Worm (Caenorhabditis elegans) whole organism, L1 larva: Measurements from ENCODE around the gene daf-6.

Experiments
- C04F5.9 ChIP-seq: sonication (generic microtip); optimal IDR thresholded peaks from 2 replicates; lab custom pipeline; 2016; ENCODE audit warnings: missing genetic modification characterization, missing compliant biosample characterization
- C16A3.4 ChIP-seq: fragments of 150-350 bp; optimal IDR thresholded peaks from 2 replicates; lab custom pipeline; 2014; ENCODE audit warnings: missing biosample characterization, missing genetic modification characterization
- Y116A8C.19 ChIP-seq: sonication (generic microtip); optimal IDR thresholded peaks from 2 replicates; lab custom pipeline; 2016; ENCODE audit warnings: missing compliant biosample characterization, missing genetic modification characterization, borderline replicate concordance
- aha-1 ChIP-seq: fragments of 150-350 bp; optimal IDR thresholded peaks from 2 replicates; lab custom pipeline; 2014; ENCODE audit warnings: missing biosample characterization, missing genetic modification characterization
- alr-1 ChIP-seq: fragments of 200-800 bp; sonication (Bioruptor generic); optimal IDR thresholded peaks from 2 replicates; lab custom pipeline; 2018; ENCODE audit warnings: borderline replicate concordance, mild to moderate bottlenecking, missing genetic modification characterization, missing compliant biosample characterization
- ceh-8 ChIP-seq: fragments of 200-800 bp; sonication (Bioruptor generic); optimal IDR thresholded peaks from 2 replicates; lab custom pipeline; 2018; ENCODE audit warnings: mild to moderate bottlenecking, missing genetic modification characterization, moderate library complexity, missing compliant biosample characterization
- ceh-90 ChIP-seq: sonication (generic microtip); optimal IDR thresholded peaks from 2 replicates; lab custom pipeline; 2016; ENCODE audit warnings: missing genetic modification characterization, missing compliant biosample characterization
- ces-1 ChIP-seq: fragments of 150-350 bp; optimal IDR thresholded peaks from 2 replicates; lab custom pipeline; 2014; ENCODE audit warnings: missing biosample characterization, missing genetic modification reagents, missing genetic modification characterization
- dpl-1 ChIP-seq, 3 experiments: fragments of 150-350 bp in 2 of 3; sonication (generic microtip) in 1 of 3; optimal IDR thresholded peaks; 2 replicates each; lab custom pipeline; 2014 to 2017; ENCODE audit warnings: missing biosample characterization in 3 of 3, missing genetic modification characterization in 3 of 3, missing genetic modification reagents in 3 of 3
- efl-1 ChIP-seq, 4 experiments: fragments of 150-350 bp; optimal IDR thresholded peaks in 3 of 4; peaks in 1 of 4; 1 replicate in 1 of 4; 2 replicates in 3 of 4; lab custom pipeline; 2014; ENCODE audit warnings: missing biosample characterization in 2 of 4, missing genetic modification characterization in 2 of 4, missing genetic modification reagents in 2 of 4
- efl-3 ChIP-seq: fragments of 200-800 bp; sonication (Bioruptor generic); optimal IDR thresholded peaks from 2 replicates; lab custom pipeline; 2018; ENCODE audit warnings: mild to moderate bottlenecking, missing genetic modification characterization, missing compliant biosample characterization
- egl-27 ChIP-seq, 2 experiments: fragments of 150-350 bp in 1 of 2; sonication (generic microtip); optimal IDR thresholded peaks; 3 replicates each; lab custom pipeline; 2017 to 2018; ENCODE audit warnings: missing biosample characterization in 2 of 2, missing genetic modification characterization in 2 of 2, missing genetic modification reagents in 2 of 2
- elt-3 ChIP-seq, 6 experiments: fragments of 150-350 bp in 1 of 6; sonication (generic microtip); optimal IDR thresholded peaks; 2 replicates each; lab custom pipeline; 2017 to 2018; ENCODE audit warnings: missing biosample characterization in 6 of 6, missing genetic modification characterization in 6 of 6, inconsistent platforms in 1 of 6
- fkh-4 ChIP-seq: sonication (generic microtip); optimal IDR thresholded peaks from 2 replicates; lab custom pipeline; 2016; ENCODE audit warnings: missing compliant biosample characterization, missing genetic modification characterization, borderline replicate concordance
- fkh-8 ChIP-seq: sonication (generic microtip); optimal IDR thresholded peaks from 2 replicates; lab custom pipeline; 2016; ENCODE audit warnings: mild to moderate bottlenecking, missing genetic modification characterization, missing compliant biosample characterization
- hlh-17 ChIP-seq: fragments of 200-800 bp; sonication (Bioruptor generic); optimal IDR thresholded peaks from 2 replicates; lab custom pipeline; 2018; ENCODE audit warnings: missing genetic modification characterization, mild to moderate bottlenecking, missing compliant biosample characterization, moderate library complexity, borderline replicate concordance
- hlh-4 ChIP-seq: sonication (generic microtip); optimal IDR thresholded peaks from 2 replicates; lab custom pipeline; 2016; ENCODE audit warnings: mild to moderate bottlenecking, missing genetic modification characterization, missing compliant biosample characterization
- irx-1 ChIP-seq: sonication (generic microtip); optimal IDR thresholded peaks from 2 replicates; lab custom pipeline; 2016; ENCODE audit warnings: missing genetic modification characterization, missing compliant biosample characterization
- isw-1 ChIP-seq: fragments of 200-800 bp; sonication (Bioruptor generic); IDR thresholded peaks from 2 replicates; pipeline ENCODE4 v1.3.6; 2022; ENCODE audit warnings: missing genetic modification characterization, missing compliant biosample characterization
- jun-1 ChIP-seq: fragments of 150-350 bp; optimal IDR thresholded peaks from 2 replicates; lab custom pipeline; 2014; ENCODE audit warnings: missing biosample characterization, missing genetic modification reagents, missing genetic modification characterization
- lin-13 ChIP-seq: fragments of 150-350 bp; optimal IDR thresholded peaks from 2 replicates; lab custom pipeline; 2014; ENCODE audit warnings: missing biosample characterization, missing genetic modification reagents, missing genetic modification characterization
- lin-14 ChIP-seq: fragments of 200-800 bp; sonication (Bioruptor generic); optimal IDR thresholded peaks from 2 replicates; lab custom pipeline; 2018; ENCODE audit warnings: mild to moderate bottlenecking, missing genetic modification characterization, moderate library complexity, missing compliant biosample characterization
- lin-35 ChIP-seq, 2 experiments: fragments of 150-350 bp; optimal IDR thresholded peaks; 2 replicates each; lab custom pipeline; 2014; ENCODE audit warnings: missing biosample characterization in 2 of 2, missing genetic modification characterization in 2 of 2, missing genetic modification reagents in 2 of 2
- lsy-2 ChIP-seq, 2 experiments: fragments of 150-350 bp; optimal IDR thresholded peaks; 2 replicates each; lab custom pipeline; 2014; ENCODE audit warnings: missing biosample characterization in 2 of 2, missing genetic modification characterization in 2 of 2
- mab-9 ChIP-seq: fragments of 200-800 bp; sonication (Bioruptor generic); IDR thresholded peaks from 2 replicates; pipeline ENCODE4 v1.3.6; 2022; ENCODE audit warnings: missing genetic modification reagents, missing genetic modification characterization, missing compliant biosample characterization
- nhr-12 ChIP-seq: sonication (generic microtip); optimal IDR thresholded peaks from 2 replicates; lab custom pipeline; 2017; ENCODE audit warnings: missing biosample characterization, missing genetic modification characterization
- nhr-19 ChIP-seq: fragments of 200-800 bp; sonication (Bioruptor generic); conservative IDR thresholded peaks from 2 replicates; pipeline ENCODE4 v1.3.6; 2022; ENCODE audit warnings: missing genetic modification characterization, missing compliant biosample characterization
- nhr-28 ChIP-seq: fragments of 150-350 bp; optimal IDR thresholded peaks from 2 replicates; lab custom pipeline; 2014; ENCODE audit warnings: missing biosample characterization, missing genetic modification characterization
- nhr-47 ChIP-seq: sonication (generic microtip); optimal IDR thresholded peaks from 2 replicates; lab custom pipeline; 2016; ENCODE audit warnings: mild to moderate bottlenecking, missing genetic modification characterization, moderate library complexity, missing compliant biosample characterization
- nhr-76 ChIP-seq: sonication (generic microtip); optimal IDR thresholded peaks from 2 replicates; lab custom pipeline; 2017; ENCODE audit warnings: missing biosample characterization, missing genetic modification characterization
- nhr-77 ChIP-seq: fragments of 150-350 bp; optimal IDR thresholded peaks from 2 replicates; lab custom pipeline; 2014; ENCODE audit warnings: missing biosample characterization, missing genetic modification characterization
- nhr-84 ChIP-seq: sonication (generic microtip); optimal IDR thresholded peaks from 2 replicates; lab custom pipeline; 2017; ENCODE audit warnings: missing biosample characterization, missing genetic modification characterization
- nhr-85 ChIP-seq: sonication (generic microtip); peaks from one replicate; lab custom pipeline; 2016; ENCODE audit warnings: missing genetic modification characterization, inconsistent platforms, missing compliant biosample characterization
- nhr-90 ChIP-seq: sonication (generic microtip); optimal IDR thresholded peaks from 2 replicates; lab custom pipeline; 2016; ENCODE audit warnings: mild to moderate bottlenecking, missing genetic modification characterization, missing compliant biosample characterization; ENCODE audit not compliant: poor library complexity
- pax-3 ChIP-seq: fragments of 200-800 bp; sonication (Bioruptor generic); optimal IDR thresholded peaks from 2 replicates; lab custom pipeline; 2018; ENCODE audit warnings: mild to moderate bottlenecking, missing genetic modification characterization, moderate library complexity, missing compliant biosample characterization
- snu-23 ChIP-seq: sonication (generic microtip); optimal IDR thresholded peaks from 2 replicates; lab custom pipeline; 2016; ENCODE audit warnings: missing genetic modification characterization, missing compliant biosample characterization
- sptf-1 ChIP-seq: fragments of 150-350 bp; optimal IDR thresholded peaks from 2 replicates; lab custom pipeline; 2014; ENCODE audit warnings: missing biosample characterization, missing genetic modification characterization
- sup-37 ChIP-seq: fragments of 200-800 bp; sonication (Bioruptor generic); optimal IDR thresholded peaks from 2 replicates; lab custom pipeline; 2018; ENCODE audit warnings: mild to moderate bottlenecking, missing genetic modification characterization, missing compliant biosample characterization
- tlp-1 ChIP-seq: fragments of 150-350 bp; optimal IDR thresholded peaks from 2 replicates; lab custom pipeline; 2014; ENCODE audit warnings: missing biosample characterization, missing genetic modification characterization
- unc-130 ChIP-seq: fragments of 150-350 bp; optimal IDR thresholded peaks from 2 replicates; lab custom pipeline; 2017; ENCODE audit warnings: missing biosample characterization, missing genetic modification characterization, inconsistent platforms
- unc-30 ChIP-seq: sonication (generic microtip); optimal IDR thresholded peaks from 2 replicates; lab custom pipeline; 2017; ENCODE audit warnings: missing biosample characterization, missing genetic modification characterization
- unc-62 ChIP-seq: fragments of 150-350 bp; optimal IDR thresholded peaks from 2 replicates; lab custom pipeline; 2014; ENCODE audit warnings: missing biosample characterization, missing genetic modification reagents, missing genetic modification characterization
- unc-86 ChIP-seq: sonication (generic microtip); optimal IDR thresholded peaks from 2 replicates; lab custom pipeline; 2016; ENCODE audit warnings: missing genetic modification characterization, missing compliant biosample characterization
- ztf-11 ChIP-seq, 2 experiments: sonication (generic microtip); optimal IDR thresholded peaks; 2 replicates each; lab custom pipeline; 2016 to 2017; ENCODE audit warnings: missing genetic modification characterization in 2 of 2, missing biosample characterization in 1 of 2, missing compliant biosample characterization in 1 of 2

The daf-6 gene

ce11 chrX:14845637-14846036, 42.7 kb upstream of the daf-6 start, which contains the start of gene egrh-1:
TSS of gene egrh-1 (plus strand) at chrX:14845937.
- no peak for TF ChIP-seq Y116A8C.19 (tag; lab: Kevin White, UChicago)
- TF ChIP-seq nhr-12 (tag; lab: Kevin White, UChicago) = no peak
- no peak for TF ChIP-seq unc-130 (tag; lab: Kevin White, UChicago)
- no peak for TF ChIP-seq hlh-17 (GFP tag; lab: Kevin White, UChicago)
- TF ChIP-seq nhr-19 (GFP tag; lab: Robert Waterston, UW) = no peak
- no peak for TF ChIP-seq unc-30
- no peak for TF ChIP-seq ces-1 (GFP tag; lab: Kevin White, UChicago)
- TF ChIP-seq lin-35 (GFP tag; optimal IDR thresholded peaks at IDR 0.05; lab: Kevin White, UChicago) = no peak
- no peak for TF ChIP-seq lin-13 (GFP tag; lab: Kevin White, UChicago)

ce11 chrX:14849054-14849453, 39.2 kb upstream of the daf-6 start, which contains the start of gene acd-3:
TSS of gene acd-3 (plus strand) at chrX:14849275.
- TF ChIP-seq lin-13 (GFP tag; lab: Kevin White, UChicago) (no peak), nhr-85 (tag; lab: Kevin White, UChicago) (peak; percentile 31), C04F5.9 (tag; lab: Kevin White, UChicago) (no peak), unc-86 (tag; lab: Kevin White, UChicago) (no peak)

- no peak for TF ChIP-seq unc-30
- TF ChIP-seq efl-1 (optimal IDR thresholded peaks at IDR 0.05; lab: Kevin White, UChicago) = no peak
- TF ChIP-seq efl-1 (GFP tag; optimal IDR thresholded peaks at IDR 0.05 in 1 of 2; lab: Kevin White, UChicago) = peak in 1 of 2 experiments; percentile 91
These were observed 36.4 kb upstream of the daf-6 start for ce11 chrX:14851904-14852303.

- TF ChIP-seq ztf-11 (tag; optimal IDR thresholded peaks at IDR 0.05; lab: Kevin White, UChicago) (peak in 1 of 2 experiments; percentile 82), mab-9 (peak; percentile 83), nhr-47 (tag; lab: Kevin White, UChicago) (peak; percentile 93), ceh-90 (tag; lab: Kevin White, UChicago) (peak; percentile 80), snu-23 (peak; percentile 94), ceh-8 (GFP tag; lab: Kevin White, UChicago) (peak; percentile 25), C16A3.4 (peak; percentile 92), alr-1 (tag; lab: Kevin White, UChicago) (no peak), dpl-1 (GFP tag; optimal IDR thresholded peaks at IDR 0.05; lab: Kevin White, UChicago) (peak; percentile 71 to 79 (median 79)), lin-14 (GFP tag; lab: Kevin White, UChicago) (peak; percentile 95), nhr-28 (tag; lab: Kevin White, UChicago) (no peak), lsy-2 (tag; optimal IDR thresholded peaks at IDR 0.05; lab: Kevin White, UChicago) (peak; percentile 82 to 89), nhr-90 (tag; lab: Kevin White, UChicago) (peak; percentile 90), elt-3 (tag; optimal IDR thresholded peaks at IDR 0.05; lab: Kevin White, UChicago) (peak in 3 of 6 experiments; percentile 44 to 70 (median 67)), sptf-1 (tag; lab: Kevin White, UChicago) (no peak), fkh-8 (peak; percentile 90), Y116A8C.19 (tag; lab: Kevin White, UChicago) (no peak), nhr-84 (tag; lab: Kevin White, UChicago) (no peak), nhr-76 (no peak), pax-3 (tag; lab: Kevin White, UChicago) (peak; percentile 63), tlp-1 (no peak), irx-1 (peak; percentile 85), sup-37 (GFP tag; lab: Kevin White, UChicago) (peak; percentile 43), efl-3 (GFP tag; lab: Kevin White, UChicago) (no peak), unc-62 (no peak), aha-1 (tag; lab: Kevin White, UChicago) (no peak), fkh-4 (peak; percentile 63), nhr-77 (peak; percentile 66), unc-30 (no peak), hlh-4 (tag; lab: Kevin White, UChicago) (no peak), lin-13 (GFP tag; lab: Kevin White, UChicago) (peak; percentile 66), egl-27 (tag; optimal IDR thresholded peaks at IDR 0.05; lab: Kevin White, UChicago) (no peak), nhr-85 (tag; lab: Kevin White, UChicago) (peak; percentile 93), jun-1 (peak; percentile 84), isw-1 (GFP tag; lab: Robert Waterston, UW) (peak; percentile 76)
These were observed 34.5 kb upstream of the daf-6 start, which contains the start of the genes C27C12.1 and C27C12.4 for ce11 chrX:14853712-14854217. TSS of gene C27C12.1 (minus strand) at chrX:14853762. TSS of gene C27C12.4 (plus strand) at chrX:14854086.
